Worm (Caenorhabditis elegans) whole organism, late embryonic: ENCODE measurements around the gene arl-1.
A peak's percentile ranks its signal among the peaks of the same experiment; 100 is the strongest.

Source experiments
- ceh-31 ChIP-seq: sonication (generic microtip); optimal IDR thresholded peaks from 2 replicates; lab custom pipeline; 2016; ENCODE audit warnings: missing genetic modification characterization, missing compliant biosample characterization
- fkh-10 ChIP-seq: fragments of 150-350 bp; optimal IDR thresholded peaks from 2 replicates; lab custom pipeline; 2014; ENCODE audit warnings: missing biosample characterization, missing genetic modification reagents, missing genetic modification characterization
- mec-3 ChIP-seq: sonication (generic microtip); optimal IDR thresholded peaks from 2 replicates; lab custom pipeline; 2016; ENCODE audit warnings: borderline replicate concordance, missing genetic modification characterization, missing compliant biosample characterization
- sox-4 ChIP-seq: sonication (generic microtip); optimal IDR thresholded peaks from 2 replicates; lab custom pipeline; 2017; ENCODE audit warnings: mild to moderate bottlenecking, missing genetic modification characterization, inconsistent platforms, missing compliant biosample characterization

ce11 chrII:8559188-8559587 lies 22.6 kb upstream of the arl-1 start:
- TF ChIP-seq ceh-31 (tag; lab: Kevin White, UChicago) (no peak), sox-4 (no peak), mec-3 (tag; lab: Kevin White, UChicago) (no peak), fkh-10 (GFP tag; lab: Kevin White, UChicago) (peak; percentile 14)
